Fruit fly (Drosophila melanogaster) whole organism, pupa: Measurements from ENCODE around the gene Pdp1.

Experiments used
- CG10348 ChIP-seq: fragments of 200-800 bp; sonication (Bioruptor generic); IDR thresholded peaks from 2 replicates; pipeline ENCODE4 v1.3.6; 2022; ENCODE audit warnings: missing biosample characterization, missing genetic modification characterization
- CG12605 ChIP-seq: fragments of 200-800 bp; sonication (Bioruptor generic); IDR thresholded peaks from 2 replicates; pipeline ENCODE4 v1.3.6; 2022; ENCODE audit warnings: missing biosample characterization, missing genetic modification characterization
- CG13204 ChIP-seq: fragments of 200-800 bp; sonication (Bioruptor generic); optimal IDR thresholded peaks from 2 replicates; lab custom pipeline; 2018; ENCODE audit warnings: missing biosample characterization, mild to moderate bottlenecking, missing genetic modification characterization, moderate library complexity
- CG14655 ChIP-seq: fragments of 200-800 bp; sonication (Bioruptor generic); optimal IDR thresholded peaks from 3 replicates; lab custom pipeline; 2017; ENCODE audit warnings: mild to moderate bottlenecking, missing biosample characterization, missing genetic modification reagents, missing genetic modification characterization
- CG15710 ChIP-seq: fragments of 200-800 bp; sonication (Bioruptor generic); optimal IDR thresholded peaks from 2 replicates; lab custom pipeline; 2018; ENCODE audit warnings: missing biosample characterization, mild to moderate bottlenecking, missing genetic modification characterization, moderate library complexity
- CG17806 ChIP-seq: fragments of 200-800 bp; sonication (Bioruptor generic); optimal IDR thresholded peaks from 2 replicates; lab custom pipeline; 2018; ENCODE audit warnings: missing biosample characterization, mild to moderate bottlenecking, missing genetic modification characterization, moderate library complexity
- CG32121 ChIP-seq: fragments of 200-800 bp; sonication (Bioruptor generic); IDR thresholded peaks from 2 replicates; pipeline ENCODE4 v1.3.6; 2022; ENCODE audit warnings: missing biosample characterization, missing genetic modification characterization
- CG34367 ChIP-seq: fragments of 200-800 bp; sonication (Bioruptor generic); optimal IDR thresholded peaks from 2 replicates; lab custom pipeline; 2018; ENCODE audit warnings: missing biosample characterization, mild to moderate bottlenecking, missing genetic modification characterization
- CG4496 ChIP-seq: fragments of 200-800 bp; sonication (Bioruptor generic); IDR thresholded peaks from 3 replicates; pipeline ENCODE4 v1.3.6; 2022; ENCODE audit warnings: missing biosample characterization, missing genetic modification characterization
- CG8159 ChIP-seq: fragments of 200-800 bp; sonication (Bioruptor generic); optimal IDR thresholded peaks from 3 replicates; lab custom pipeline; 2018; ENCODE audit warnings: missing biosample characterization, mild to moderate bottlenecking, missing genetic modification characterization, moderate library complexity
- CG8301 ChIP-seq: fragments of 200-800 bp; sonication (Bioruptor generic); optimal IDR thresholded peaks from 2 replicates; lab custom pipeline; 2018; ENCODE audit warnings: missing biosample characterization, mild to moderate bottlenecking, missing genetic modification characterization
- CG9948 ChIP-seq: fragments of 200-800 bp; sonication (Bioruptor generic); optimal IDR thresholded peaks from 2 replicates; lab custom pipeline; 2018; ENCODE audit warnings: missing biosample characterization, mild to moderate bottlenecking, missing genetic modification characterization, moderate library complexity
- D1 ChIP-seq: fragments of 200-800 bp; sonication (Bioruptor generic); optimal IDR thresholded peaks from 2 replicates; lab custom pipeline; 2018; ENCODE audit warnings: missing biosample characterization, mild to moderate bottlenecking, missing genetic modification characterization, moderate library complexity
- EcR ChIP-seq: fragments of 200-800 bp; sonication (Bioruptor generic); optimal IDR thresholded peaks from 3 replicates; lab custom pipeline; 2019; ENCODE audit warnings: missing biosample characterization, missing genetic modification characterization, mild to moderate bottlenecking, moderate library complexity, missing genetic modification reagents
- Ets98B ChIP-seq: fragments of 200-800 bp; sonication (Bioruptor generic); IDR thresholded peaks from 2 replicates; pipeline ENCODE4 v1.3.6; 2022; ENCODE audit warnings: missing biosample characterization, missing genetic modification characterization
- Pif1A ChIP-seq: fragments of 200-800 bp; sonication (Bioruptor generic); optimal IDR thresholded peaks from 3 replicates; lab custom pipeline; 2016; ENCODE audit warnings: missing biosample characterization, missing genetic modification characterization
- Pif1B ChIP-seq: fragments of 200-800 bp; sonication (Bioruptor generic); optimal IDR thresholded peaks from 3 replicates; lab custom pipeline; 2016; ENCODE audit warnings: missing biosample characterization, missing genetic modification characterization
- Snoo ChIP-seq: fragments of 200-800 bp; sonication (Bioruptor generic); optimal IDR thresholded peaks from 3 replicates; lab custom pipeline; 2017; ENCODE audit warnings: missing biosample characterization, mild to moderate bottlenecking, missing genetic modification characterization, inconsistent platforms
- fd96Ca ChIP-seq: fragments of 200-800 bp; sonication (Bioruptor generic); IDR thresholded peaks from 3 replicates; pipeline ENCODE4 v1.3.6; 2022; ENCODE audit warnings: missing biosample characterization, missing genetic modification characterization
- gl ChIP-seq: fragments of 200-800 bp; sonication (Bioruptor generic); optimal IDR thresholded peaks from 2 replicates; lab custom pipeline; 2018; ENCODE audit warnings: missing biosample characterization, mild to moderate bottlenecking, missing genetic modification characterization
- rn ChIP-seq: fragments of 200-800 bp; sonication (Bioruptor generic); IDR thresholded peaks from 2 replicates; pipeline ENCODE4 v1.3.6; 2022; ENCODE audit warnings: missing biosample characterization, missing genetic modification characterization

The Pdp1 gene

dm6 chr3L:7810426-7810825 lies 56.7 kb downstream of the Pdp1 start:
- no peak for TF ChIP-seq D1
- TF ChIP-seq rn (GFP tag; lab: Robert Waterston, UW): no peak
- no peak for TF ChIP-seq CG14655 (GFP tag; lab: Kevin White, UChicago)
- TF ChIP-seq CG4496: no peak
- no peak for TF ChIP-seq CG10348 (GFP tag; lab: Robert Waterston, UW)
- no peak for TF ChIP-seq EcR
- TF ChIP-seq CG8301: no peak
- TF ChIP-seq Ets98B: no peak
- no peak for TF ChIP-seq CG32121
- TF ChIP-seq gl: no peak
- TF ChIP-seq CG9948 (tag; lab: Kevin White, UChicago): no peak
- TF ChIP-seq fd96Ca (GFP tag; lab: Robert Waterston, UW): no peak
- no peak for TF ChIP-seq CG15710 (tag; lab: Kevin White, UChicago)
- no peak for TF ChIP-seq CG34367 (tag; lab: Kevin White, UChicago)
- no peak for TF ChIP-seq Pif1A (GFP tag; lab: Kevin White, UChicago)
- no peak for TF ChIP-seq Snoo (tag; lab: Kevin White, UChicago)

dm6 chr3L:7809289-7810099 lies 57.7 kb downstream of the Pdp1 start, which contains the start of gene CG32369:
CG32369 (minus strand) TSS chr3L:7809825.
- TF ChIP-seq CG32121: peak; percentile 93
- no peak for TF ChIP-seq CG10348 (GFP tag; lab: Robert Waterston, UW)
- peak; percentile 88 for TF ChIP-seq CG13204 (GFP tag; lab: Kevin White, UChicago)
- peak; percentile 88 for TF ChIP-seq CG15710 (tag; lab: Kevin White, UChicago)
- TF ChIP-seq CG8301: peak; percentile 77
- peak; percentile 82 for TF ChIP-seq CG8159
- TF ChIP-seq EcR: peak; percentile 78
- TF ChIP-seq CG12605 (GFP tag; lab: Robert Waterston, UW): peak; percentile 93
- peak; percentile 78 for TF ChIP-seq CG17806
- peak; percentile 86 for TF ChIP-seq CG14655 (GFP tag; lab: Kevin White, UChicago)
- TF ChIP-seq Ets98B: peak; percentile 93
- peak; percentile 88 for TF ChIP-seq gl
- TF ChIP-seq Pif1A (GFP tag; lab: Kevin White, UChicago): peak; percentile 88
- peak; percentile 88 for TF ChIP-seq CG34367 (tag; lab: Kevin White, UChicago)
- TF ChIP-seq CG9948 (tag; lab: Kevin White, UChicago): peak; percentile 74
- TF ChIP-seq Pif1B (GFP tag; lab: Kevin White, UChicago): peak; percentile 85
- peak; percentile 93 for TF ChIP-seq CG4496
- TF ChIP-seq fd96Ca (GFP tag; lab: Robert Waterston, UW): no peak; the same call in 1 of the 3 replicates
- peak; percentile 90 for TF ChIP-seq rn (GFP tag; lab: Robert Waterston, UW)
- peak; percentile 84 for TF ChIP-seq D1
- TF ChIP-seq Snoo (tag; lab: Kevin White, UChicago): peak; percentile 80

dm6 chr3L:7808491-7809162 lies 58.5 kb downstream of the Pdp1 start:
- TF ChIP-seq fd96Ca (GFP tag; lab: Robert Waterston, UW) (peak; percentile 53; the same call in 1 of the 3 replicates), EcR (peak; percentile 62), Snoo (tag; lab: Kevin White, UChicago) (no peak), CG10348 (GFP tag; lab: Robert Waterston, UW) (no peak), CG12605 (GFP tag; lab: Robert Waterston, UW) (peak; percentile 68; the same call in 1 of the 2 replicates), CG15710 (tag; lab: Kevin White, UChicago) (no peak), D1 (no peak), CG13204 (GFP tag; lab: Kevin White, UChicago) (no peak), Ets98B (peak; percentile 45; the same call in 1 of the 2 replicates), Pif1B (GFP tag; lab: Kevin White, UChicago) (no peak), CG17806 (no peak), CG14655 (GFP tag; lab: Kevin White, UChicago) (no peak), CG32121 (peak; percentile 38; the same call in 1 of the 2 replicates), CG8301 (no peak), CG9948 (tag; lab: Kevin White, UChicago) (no peak), rn (GFP tag; lab: Robert Waterston, UW) (no peak), CG4496 (peak; percentile 47; the same call in 1 of the 3 replicates), CG8159 (no peak), Pif1A (GFP tag; lab: Kevin White, UChicago) (no peak), gl (peak; percentile 7), CG34367 (tag; lab: Kevin White, UChicago) (no peak)
- TF ChIP-seq, all 21 proteins: peak for 7

- no peak for TF ChIP-seq Pif1A (GFP tag; lab: Kevin White, UChicago)
- no peak for TF ChIP-seq CG13204 (GFP tag; lab: Kevin White, UChicago)
- TF ChIP-seq CG8301: no peak
- no peak for TF ChIP-seq Pif1B (GFP tag; lab: Kevin White, UChicago)
- TF ChIP-seq D1: no peak
- no peak for TF ChIP-seq CG17806
- no peak for TF ChIP-seq CG34367 (tag; lab: Kevin White, UChicago)
- no peak for TF ChIP-seq CG9948 (tag; lab: Kevin White, UChicago)
- TF ChIP-seq Snoo (tag; lab: Kevin White, UChicago): no peak
- TF ChIP-seq CG10348 (GFP tag; lab: Robert Waterston, UW): no peak
Observed at dm6 chr3L:7807552-7808402, 59.4 kb downstream of the Pdp1 start.
